Worm (Caenorhabditis elegans): Measurements from ENCODE around the gene try-12.

Gene try-12

ce11 chrV:7465509-7465908 is 16.4 kb downstream of the try-12 start, which contains the start of gene F25E5.1 (continued):
- no peak for TF ChIP-seq snpc-4 (GFP tag; optimal IDR thresholded peaks at IDR 0.05)
- peak in 1 of 4 experiments; percentile 43 for TF ChIP-seq snpc-4 (tag; optimal IDR thresholded peaks at IDR 0.05)
- TF ChIP-seq F37B4.10 (GFP tag; IDR thresholded peaks at IDR 0.05): no peak
- TF ChIP-seq hlh-26 (GFP tag; conservative IDR thresholded peaks at IDR 0.05): no peak
- 0 out of 2 replicates have a peak, but pooled peaks have one; percentile 24 for TF ChIP-seq hmg-20 (GFP tag; IDR thresholded peaks at IDR 0.05)
- TF ChIP-seq athp-1 (tag; optimal IDR thresholded peaks at IDR 0.05): peak; percentile 61
- TF ChIP-seq Y67H2A.10 (GFP tag; conservative IDR thresholded peaks at IDR 0.05): no peak

- no peak for TF ChIP-seq hlh-12 (tag; optimal IDR thresholded peaks at IDR 0.05)
- TF ChIP-seq F55B11.4 (tag; optimal IDR thresholded peaks at IDR 0.05; ENCODE audit: borderline replicate concordance, insufficient read depth): no peak
- TF ChIP-seq cebp-2 (GFP tag; IDR thresholded peaks at IDR 0.05): no peak
- TF ChIP-seq mes-4 (tag; optimal IDR thresholded peaks at IDR 0.05): no peak
- TF ChIP-seq nfyb-1 (GFP tag; IDR thresholded peaks at IDR 0.05): no peak
These were observed 23.7 kb downstream of the try-12 start, which contains the start of gene str-28 for ce11 chrV:7472815-7473214. str-28 (minus strand) TSS chrV:7472915.

ce11 chrV:7476766-7477165 is 27.6 kb downstream of the try-12 start, which contains the start of gene srh-125:
srh-125 (minus strand) TSS chrV:7476866.
- no peak for TF ChIP-seq Y95B8A.8 (GFP tag; IDR thresholded peaks at IDR 0.05)
- no peak for TF ChIP-seq ama-1 (optimal IDR thresholded peaks at IDR 0.05)
- TF ChIP-seq ama-1 (GFP tag; optimal IDR thresholded peaks at IDR 0.05): no peak
- TF ChIP-seq ztf-28 (GFP tag; IDR thresholded peaks at IDR 0.05): no peak
- TF ChIP-seq ets-4 (GFP tag; optimal IDR thresholded peaks at IDR 0.05): no peak
- no peak for TF ChIP-seq attf-5 (GFP tag; optimal IDR thresholded peaks at IDR 0.05)
- TF ChIP-seq rec-8 (tag; optimal IDR thresholded peaks at IDR 0.05): no peak
- TF ChIP-seq mel-28 (tag; optimal IDR thresholded peaks at IDR 0.05; ENCODE audit: borderline replicate concordance): no peak
- no peak for TF ChIP-seq F37B4.10 (GFP tag; IDR thresholded peaks at IDR 0.05)
- TF ChIP-seq madf-3 (GFP tag; IDR thresholded peaks at IDR 0.05): no peak
- no peak for TF ChIP-seq let-526 (GFP tag; IDR thresholded peaks at IDR 0.05)
- TF ChIP-seq let-607 (tag; optimal IDR thresholded peaks at IDR 0.05): no peak
- TF ChIP-seq mcd-1 (GFP tag; IDR thresholded peaks at IDR 0.05): no peak
- no peak for TF ChIP-seq F57A8.1 (GFP tag; optimal IDR thresholded peaks at IDR 0.05)
- TF ChIP-seq snpc-1.3 (tag; optimal IDR thresholded peaks at IDR 0.05; ENCODE audit: insufficient read depth): no peak
- TF ChIP-seq madf-8 (GFP tag; conservative IDR thresholded peaks at IDR 0.05): no peak

ce11 chrV:7478404-7478803 is 29.3 kb downstream of the try-12 start, which contains the start of gene str-190:
str-190 (minus strand) TSS chrV:7478504.
- TF ChIP-seq ekl-4 (GFP tag; IDR thresholded peaks at IDR 0.05): no peak
- no peak for TF ChIP-seq tlf-1 (GFP tag; optimal IDR thresholded peaks at IDR 0.05)

- no peak for TF ChIP-seq nhr-27 (tag; optimal IDR thresholded peaks at IDR 0.05)
- no peak for TF ChIP-seq T07F8.4 (tag; optimal IDR thresholded peaks at IDR 0.05)
- TF ChIP-seq B0035.1 (tag; optimal IDR thresholded peaks at IDR 0.05): no peak
These were observed 31.8 kb downstream of the try-12 start, which contains the start of gene C18B10.6 for ce11 chrV:7480949-7481348. C18B10.6 (minus strand) TSS chrV:7481049.
